Fruit fly (Drosophila melanogaster): ENCODE data around the gene drd.
A peak's percentile ranks its signal among the peaks of the same experiment; 100 is the strongest.

drd gene

dm6 chrX:15078394-15078793, 47.2 kb upstream of the drd start (continued):
- TF ChIP-seq org-1 (GFP tag; optimal IDR thresholded peaks at IDR 0.05) (no peak), gem (tag; optimal IDR thresholded peaks at IDR 0.05) (peak; percentile 15), CG15073 (GFP tag; optimal IDR thresholded peaks at IDR 0.05) (no peak), sd (tag; optimal IDR thresholded peaks at IDR 0.05) (peak; percentile 35), CG12299 (tag; optimal IDR thresholded peaks at IDR 0.05) (peak; percentile 14), CG15696 (tag; optimal IDR thresholded peaks at IDR 0.05) (peak; percentile 29)

- TF ChIP-seq CG34376 (GFP tag; optimal IDR thresholded peaks at IDR 0.05), result peak; percentile 60
- TF ChIP-seq eve (GFP tag; optimal IDR thresholded peaks at IDR 0.05), result peak in 1 of 2 experiments; percentile 25
- TF ChIP-seq CG10543 (GFP tag; optimal IDR thresholded peaks at IDR 0.05), result peak; percentile 19
- TF ChIP-seq ttk (GFP tag; IDR thresholded peaks at IDR 0.05), result no peak
- TF ChIP-seq sens (GFP tag), result peak; percentile 23
- no peak for TF ChIP-seq CG32772 (GFP tag; IDR thresholded peaks at IDR 0.05)
- 0 out of 2 replicates have a peak, but pooled peaks have one; percentile 28 for TF ChIP-seq Drgx (GFP tag; IDR thresholded peaks at IDR 0.05)
- no peak for TF ChIP-seq mld (GFP tag; IDR thresholded peaks at IDR 0.05; ENCODE audit: partially characterized antibody)
- TF ChIP-seq bsh (GFP tag; optimal IDR thresholded peaks at IDR 0.05), result peak in 1 of 2 experiments; percentile 18
- peak; percentile 8 for TF ChIP-seq D19B (GFP tag; optimal IDR thresholded peaks at IDR 0.05)
- 0 out of 4 replicates have a peak, but pooled peaks have one; percentile 44 for TF ChIP-seq chinmo (GFP tag; IDR thresholded peaks at IDR 0.05; ENCODE audit: partially characterized antibody)
- TF ChIP-seq so (GFP tag; IDR thresholded peaks at IDR 0.05), result 0 out of 3 replicates have a peak, but pooled peaks have one; percentile 21
- peak; percentile 2 for TF ChIP-seq cwo (GFP tag; optimal IDR thresholded peaks at IDR 0.05)
- no peak for TF ChIP-seq Awh (GFP tag; IDR thresholded peaks at IDR 0.05)
- peak; percentile 22 for TF ChIP-seq sd (tag; optimal IDR thresholded peaks at IDR 0.05)
- peak; percentile 93 for TF ChIP-seq nom (GFP tag; optimal IDR thresholded peaks at IDR 0.05)
- TF ChIP-seq exex (tag; optimal IDR thresholded peaks at IDR 0.05), result peak; percentile 66
- TF ChIP-seq chif (GFP tag; optimal IDR thresholded peaks at IDR 0.05), result no peak
- TF ChIP-seq sug (tag; optimal IDR thresholded peaks at IDR 0.05), result peak; percentile 25
- TF ChIP-seq Pdp1 (GFP tag; optimal IDR thresholded peaks at IDR 0.05), result peak in 1 of 2 experiments; percentile 65
Observed at dm6 chrX:15079163-15079809, 46.3 kb upstream of the drd start.

dm6 chrX:15079945-15080344, 45.6 kb upstream of the drd start:
- TF ChIP-seq D19B (GFP tag; optimal IDR thresholded peaks at IDR 0.05) (peak; percentile 2), gce (GFP tag; IDR thresholded peaks at IDR 0.05) (no peak), bsh (GFP tag; optimal IDR thresholded peaks at IDR 0.05) (peak in 1 of 2 experiments; percentile 17), CG2678 (tag; optimal IDR thresholded peaks at IDR 0.05) (no peak), CG13894 (tag; optimal IDR thresholded peaks at IDR 0.05) (peak; percentile 28), nom (GFP tag; optimal IDR thresholded peaks at IDR 0.05) (peak; percentile 93)

dm6 chrX:15080780-15081402, 44.7 kb upstream of the drd start, which contains the start of gene CG33177:
TSS of gene CG33177 (plus strand) at chrX:15081367.
- TF ChIP-seq ERR (GFP tag; optimal IDR thresholded peaks at IDR 0.05), result no peak
- no peak for TF ChIP-seq CG15011 (GFP tag; optimal IDR thresholded peaks at IDR 0.05)
- TF ChIP-seq CG17912 (GFP tag; optimal IDR thresholded peaks at IDR 0.05), result peak; percentile 56
- peak; percentile 16 for TF ChIP-seq CG15269 (tag; optimal IDR thresholded peaks at IDR 0.05)
- TF ChIP-seq pita (GFP tag; optimal IDR thresholded peaks at IDR 0.05), result peak; percentile 3
- no peak for TF ChIP-seq cato (GFP tag; optimal IDR thresholded peaks at IDR 0.05; ENCODE audit: borderline replicate concordance)
- TF ChIP-seq mirr (GFP tag; optimal IDR thresholded peaks at IDR 0.05), result peak; percentile 55
- peak; percentile 37 for TF ChIP-seq CG1603 (tag; optimal IDR thresholded peaks at IDR 0.05)
- TF ChIP-seq Dad (GFP tag; optimal IDR thresholded peaks at IDR 0.05), result no peak
- TF ChIP-seq CG1024 (GFP tag; IDR thresholded peaks at IDR 0.05), result no peak
- TF ChIP-seq Eip74EF (GFP tag; optimal IDR thresholded peaks at IDR 0.05), result peak in 1 of 2 experiments; percentile 34
- TF ChIP-seq CG12299 (tag; optimal IDR thresholded peaks at IDR 0.05), result no peak
- TF ChIP-seq her (GFP tag; optimal IDR thresholded peaks at IDR 0.05), result no peak
- peak; percentile 37 for TF ChIP-seq CG17359 (tag; optimal IDR thresholded peaks at IDR 0.05)
- no peak for TF ChIP-seq caup (GFP tag; optimal IDR thresholded peaks at IDR 0.05; ENCODE audit: severe bottlenecking)
- TF ChIP-seq oc (tag; optimal IDR thresholded peaks at IDR 0.05), result no peak
